Fruit fly (Drosophila melanogaster) whole organism, pupa: ENCODE results near the gene Mfap1.

ENCODE experiments used
- CG10348 ChIP-seq: fragments of 200-800 bp; sonication (Bioruptor generic); IDR thresholded peaks from 2 replicates; pipeline ENCODE4 v1.3.6; 2022; ENCODE audit warnings: missing biosample characterization, missing genetic modification characterization
- CG12605 ChIP-seq: fragments of 200-800 bp; sonication (Bioruptor generic); IDR thresholded peaks from 2 replicates; pipeline ENCODE4 v1.3.6; 2022; ENCODE audit warnings: missing biosample characterization, missing genetic modification characterization
- CG13204 ChIP-seq: fragments of 200-800 bp; sonication (Bioruptor generic); optimal IDR thresholded peaks from 2 replicates; lab custom pipeline; 2018; ENCODE audit warnings: missing biosample characterization, mild to moderate bottlenecking, missing genetic modification characterization, moderate library complexity
- CG14655 ChIP-seq: fragments of 200-800 bp; sonication (Bioruptor generic); optimal IDR thresholded peaks from 3 replicates; lab custom pipeline; 2017; ENCODE audit warnings: mild to moderate bottlenecking, missing biosample characterization, missing genetic modification reagents, missing genetic modification characterization
- CG15710 ChIP-seq: fragments of 200-800 bp; sonication (Bioruptor generic); optimal IDR thresholded peaks from 2 replicates; lab custom pipeline; 2018; ENCODE audit warnings: missing biosample characterization, mild to moderate bottlenecking, missing genetic modification characterization, moderate library complexity
- CG17806 ChIP-seq: fragments of 200-800 bp; sonication (Bioruptor generic); optimal IDR thresholded peaks from 2 replicates; lab custom pipeline; 2018; ENCODE audit warnings: missing biosample characterization, mild to moderate bottlenecking, missing genetic modification characterization, moderate library complexity
- CG32121 ChIP-seq: fragments of 200-800 bp; sonication (Bioruptor generic); IDR thresholded peaks from 2 replicates; pipeline ENCODE4 v1.3.6; 2022; ENCODE audit warnings: missing biosample characterization, missing genetic modification characterization
- CG34367 ChIP-seq: fragments of 200-800 bp; sonication (Bioruptor generic); optimal IDR thresholded peaks from 2 replicates; lab custom pipeline; 2018; ENCODE audit warnings: missing biosample characterization, mild to moderate bottlenecking, missing genetic modification characterization
- CG4496 ChIP-seq: fragments of 200-800 bp; sonication (Bioruptor generic); IDR thresholded peaks from 3 replicates; pipeline ENCODE4 v1.3.6; 2022; ENCODE audit warnings: missing biosample characterization, missing genetic modification characterization
- CG8159 ChIP-seq: fragments of 200-800 bp; sonication (Bioruptor generic); optimal IDR thresholded peaks from 3 replicates; lab custom pipeline; 2018; ENCODE audit warnings: missing biosample characterization, mild to moderate bottlenecking, missing genetic modification characterization, moderate library complexity
- CG8301 ChIP-seq: fragments of 200-800 bp; sonication (Bioruptor generic); optimal IDR thresholded peaks from 2 replicates; lab custom pipeline; 2018; ENCODE audit warnings: missing biosample characterization, mild to moderate bottlenecking, missing genetic modification characterization
- CG9948 ChIP-seq: fragments of 200-800 bp; sonication (Bioruptor generic); optimal IDR thresholded peaks from 2 replicates; lab custom pipeline; 2018; ENCODE audit warnings: missing biosample characterization, mild to moderate bottlenecking, missing genetic modification characterization, moderate library complexity
- D1 ChIP-seq: fragments of 200-800 bp; sonication (Bioruptor generic); optimal IDR thresholded peaks from 2 replicates; lab custom pipeline; 2018; ENCODE audit warnings: missing biosample characterization, mild to moderate bottlenecking, missing genetic modification characterization, moderate library complexity
- EcR ChIP-seq: fragments of 200-800 bp; sonication (Bioruptor generic); optimal IDR thresholded peaks from 3 replicates; lab custom pipeline; 2019; ENCODE audit warnings: missing biosample characterization, missing genetic modification characterization, mild to moderate bottlenecking, moderate library complexity, missing genetic modification reagents
- Ets98B ChIP-seq: fragments of 200-800 bp; sonication (Bioruptor generic); IDR thresholded peaks from 2 replicates; pipeline ENCODE4 v1.3.6; 2022; ENCODE audit warnings: missing biosample characterization, missing genetic modification characterization
- Pif1A ChIP-seq: fragments of 200-800 bp; sonication (Bioruptor generic); optimal IDR thresholded peaks from 3 replicates; lab custom pipeline; 2016; ENCODE audit warnings: missing biosample characterization, missing genetic modification characterization
- Pif1B ChIP-seq: fragments of 200-800 bp; sonication (Bioruptor generic); optimal IDR thresholded peaks from 3 replicates; lab custom pipeline; 2016; ENCODE audit warnings: missing biosample characterization, missing genetic modification characterization
- Snoo ChIP-seq: fragments of 200-800 bp; sonication (Bioruptor generic); optimal IDR thresholded peaks from 3 replicates; lab custom pipeline; 2017; ENCODE audit warnings: missing biosample characterization, mild to moderate bottlenecking, missing genetic modification characterization, inconsistent platforms
- fd96Ca ChIP-seq: fragments of 200-800 bp; sonication (Bioruptor generic); IDR thresholded peaks from 3 replicates; pipeline ENCODE4 v1.3.6; 2022; ENCODE audit warnings: missing biosample characterization, missing genetic modification characterization
- gl ChIP-seq: fragments of 200-800 bp; sonication (Bioruptor generic); optimal IDR thresholded peaks from 2 replicates; lab custom pipeline; 2018; ENCODE audit warnings: missing biosample characterization, mild to moderate bottlenecking, missing genetic modification characterization
- rn ChIP-seq: fragments of 200-800 bp; sonication (Bioruptor generic); IDR thresholded peaks from 2 replicates; pipeline ENCODE4 v1.3.6; 2022; ENCODE audit warnings: missing biosample characterization, missing genetic modification characterization

Mfap1 gene

dm6 chr3L:1940843-1941418, at the start of gene Mfap1:
Gene Mfap1, plus strand, starts transcription at chr3L:1941068.
- TF ChIP-seq gl (tag; lab: Kevin White, UChicago) (no peak), CG10348 (GFP tag; lab: Robert Waterston, UW) (no peak), fd96Ca (GFP tag; lab: Robert Waterston, UW) (no peak), CG4496 (GFP tag; lab: Robert Waterston, UW) (no peak), CG32121 (no peak), Pif1B (no peak), EcR (GFP tag; lab: Kevin White, UChicago) (no peak), CG34367 (tag; lab: Kevin White, UChicago) (no peak), rn (GFP tag; lab: Robert Waterston, UW) (no peak), CG15710 (tag; lab: Kevin White, UChicago) (no peak), CG14655 (GFP tag; lab: Kevin White, UChicago) (no peak), Snoo (tag; lab: Kevin White, UChicago) (no peak), Pif1A (GFP tag; lab: Kevin White, UChicago) (no peak)

dm6 chr3L:1891914-1892313, 49.0 kb upstream of the Mfap1 start:
- no peak for TF ChIP-seq Snoo (tag; lab: Kevin White, UChicago)
- no peak for TF ChIP-seq CG4496 (GFP tag; lab: Robert Waterston, UW)
- no peak for TF ChIP-seq Ets98B (GFP tag; lab: Robert Waterston, UW)
- no peak for TF ChIP-seq D1 (tag; lab: Kevin White, UChicago)
- no peak for TF ChIP-seq EcR (GFP tag; lab: Kevin White, UChicago)
- TF ChIP-seq rn (GFP tag; lab: Robert Waterston, UW), result no peak
- TF ChIP-seq CG12605 (GFP tag; lab: Robert Waterston, UW), result no peak
- TF ChIP-seq CG32121, result no peak
- no peak for TF ChIP-seq fd96Ca (GFP tag; lab: Robert Waterston, UW)
- no peak for TF ChIP-seq CG8301 (tag; lab: Kevin White, UChicago)
- no peak for TF ChIP-seq CG14655 (GFP tag; lab: Kevin White, UChicago)
- TF ChIP-seq gl (tag; lab: Kevin White, UChicago), result no peak
- TF ChIP-seq CG10348 (GFP tag; lab: Robert Waterston, UW), result no peak
- TF ChIP-seq CG8159 (tag; lab: Kevin White, UChicago), result no peak
- TF ChIP-seq CG15710 (tag; lab: Kevin White, UChicago), result no peak
- TF ChIP-seq CG9948 (tag; lab: Kevin White, UChicago), result no peak
- no peak for TF ChIP-seq Pif1A (GFP tag; lab: Kevin White, UChicago)

- TF ChIP-seq Ets98B (GFP tag; lab: Robert Waterston, UW) (no peak), fd96Ca (GFP tag; lab: Robert Waterston, UW) (no peak), CG15710 (tag; lab: Kevin White, UChicago) (no peak), gl (tag; lab: Kevin White, UChicago) (no peak), CG9948 (tag; lab: Kevin White, UChicago) (no peak)
These were observed 43.2 kb upstream of the Mfap1 start for dm6 chr3L:1897709-1898108.

dm6 chr3L:1899616-1900015, 41.3 kb upstream of the Mfap1 start:
- peak; percentile 78 for TF ChIP-seq EcR (GFP tag; lab: Kevin White, UChicago)
- TF ChIP-seq D1 (tag; lab: Kevin White, UChicago), result no peak
- no peak for TF ChIP-seq Snoo (tag; lab: Kevin White, UChicago)
- 0 out of 3 replicates have a peak, but pooled peaks have one; percentile 37 for TF ChIP-seq CG4496 (GFP tag; lab: Robert Waterston, UW)
- TF ChIP-seq, all 21 proteins: peak for 2

dm6 chr3L:1900633-1901032, 40.2 kb upstream of the Mfap1 start:
- TF ChIP-seq CG10348 (GFP tag; lab: Robert Waterston, UW), result peak; percentile 29; the same call in 1 of the 2 replicates
- TF ChIP-seq CG8159 (tag; lab: Kevin White, UChicago), result peak; percentile 38
- TF ChIP-seq Pif1A (GFP tag; lab: Kevin White, UChicago), result peak; percentile 50
- peak; percentile 37 for TF ChIP-seq CG17806
- TF ChIP-seq CG8301 (tag; lab: Kevin White, UChicago), result peak; percentile 60
- TF ChIP-seq CG34367 (tag; lab: Kevin White, UChicago), result no peak
- peak; percentile 90 for TF ChIP-seq Ets98B (GFP tag; lab: Robert Waterston, UW)
- TF ChIP-seq Snoo (tag; lab: Kevin White, UChicago), result no peak
- no peak for TF ChIP-seq CG15710 (tag; lab: Kevin White, UChicago)
- no peak for TF ChIP-seq D1 (tag; lab: Kevin White, UChicago)
- TF ChIP-seq fd96Ca (GFP tag; lab: Robert Waterston, UW), result peak; percentile 58; the same call in 2 of the 3 replicates
- peak; percentile 78 for TF ChIP-seq CG12605 (GFP tag; lab: Robert Waterston, UW)
- no peak for TF ChIP-seq CG9948 (tag; lab: Kevin White, UChicago)
- peak; percentile 78 for TF ChIP-seq rn (GFP tag; lab: Robert Waterston, UW)
- TF ChIP-seq CG13204 (GFP tag; lab: Kevin White, UChicago), result no peak
- peak; percentile 87 for TF ChIP-seq CG4496 (GFP tag; lab: Robert Waterston, UW)
- TF ChIP-seq EcR (GFP tag; lab: Kevin White, UChicago), result no peak
- TF ChIP-seq Pif1B, result peak; percentile 5
- peak; percentile 94 for TF ChIP-seq CG32121
- no peak for TF ChIP-seq gl (tag; lab: Kevin White, UChicago)
- TF ChIP-seq CG14655 (GFP tag; lab: Kevin White, UChicago), result peak; percentile 49

dm6 chr3L:1904440-1904839, 36.4 kb upstream of the Mfap1 start:
- TF ChIP-seq rn (GFP tag; lab: Robert Waterston, UW) (no peak), fd96Ca (GFP tag; lab: Robert Waterston, UW) (0 out of 3 replicates have a peak, but pooled peaks have one; percentile 16), Ets98B (GFP tag; lab: Robert Waterston, UW) (no peak)
